Fruit fly (Drosophila melanogaster): ENCODE results near the gene msn.

dm6 chr3L:2554118-2554814 is 32.1 kb downstream of the msn start, which contains the start of gene Spn:
- TF ChIP-seq CG15336 (GFP tag; IDR thresholded peaks at IDR 0.05): peak; percentile 57
- no peak for TF ChIP-seq CG34406 (GFP tag; optimal IDR thresholded peaks at IDR 0.05)
- TF ChIP-seq acj6 (GFP tag; optimal IDR thresholded peaks at IDR 0.05): no peak
- peak; percentile 19 for TF ChIP-seq CG6792 (GFP tag; optimal IDR thresholded peaks at IDR 0.05)
- TF ChIP-seq CG16779 (tag; optimal IDR thresholded peaks at IDR 0.05): no peak
